Worm (Caenorhabditis elegans): ENCODE data around the gene CC8.2.

DNA sequence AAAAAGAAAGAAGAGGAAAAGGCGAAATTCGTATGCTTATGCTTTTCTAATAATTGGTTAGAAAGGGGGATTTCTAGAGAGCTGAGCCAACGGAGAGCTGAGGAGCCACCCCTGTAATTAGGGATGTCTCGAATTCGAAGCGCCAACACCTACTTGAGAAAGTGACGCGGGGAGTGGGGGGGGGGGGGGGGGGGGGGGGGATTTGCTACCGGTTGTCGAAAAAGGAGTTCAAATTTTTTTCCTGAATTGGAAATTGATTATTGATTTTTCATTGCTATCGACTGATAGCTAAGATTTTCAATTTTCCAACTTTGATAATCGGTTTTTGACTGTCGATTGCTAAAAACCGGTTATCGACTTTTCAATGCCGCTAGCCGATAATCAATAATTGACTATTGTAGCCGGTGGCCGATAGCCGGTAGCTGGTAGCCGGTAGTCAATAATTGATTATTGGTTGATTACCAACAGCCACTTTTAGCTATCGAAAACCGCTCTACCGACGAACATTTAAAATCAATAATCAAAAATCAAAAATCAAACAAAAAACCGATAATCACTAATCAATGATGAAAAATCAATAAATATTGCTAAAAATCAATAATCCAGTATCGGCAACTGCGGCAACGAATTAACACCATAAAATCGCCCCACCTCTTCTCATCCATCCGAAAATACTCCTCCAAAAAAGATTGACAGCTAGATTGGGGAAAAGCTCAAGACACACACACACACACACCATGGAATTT, 19.4 kb downstream of the CC8.2 start:
- TF ChIP-seq him-1 (tag; optimal IDR thresholded peaks at IDR 0.05) (no peak), W03F9.2 (tag; optimal IDR thresholded peaks at IDR 0.05) (no peak)
